Worm (Caenorhabditis elegans) whole organism, late embryonic: Measurements from ENCODE around the gene Y73C8B.9.

ENCODE experiments used
- K09A11.1 ChIP-seq: sonication (generic microtip); optimal IDR thresholded peaks from 2 replicates; lab custom pipeline; 2017; ENCODE audit warnings: antibody characterized with exemption, mild to moderate bottlenecking, missing genetic modification characterization, missing compliant biosample characterization; ENCODE audit not compliant: insufficient read depth
- T23F11.4 ChIP-seq: fragments of 200-800 bp; sonication (Bioruptor generic); optimal IDR thresholded peaks from 2 replicates; lab custom pipeline; 2018; ENCODE audit warnings: mild to moderate bottlenecking, missing genetic modification characterization, missing compliant biosample characterization
- Y22D7AL.16 ChIP-seq: sonication (generic microtip); optimal IDR thresholded peaks from 2 replicates; lab custom pipeline; 2016; ENCODE audit warnings: missing genetic modification characterization, missing compliant biosample characterization
- ahr-1 ChIP-seq: sonication (generic microtip); optimal IDR thresholded peaks from 2 replicates; lab custom pipeline; 2016; ENCODE audit warnings: missing genetic modification characterization, missing compliant biosample characterization
- ama-1 ChIP-seq: fragments of 150-350 bp; optimal IDR thresholded peaks from 2 replicates; lab custom pipeline; 2014
- ceh-14 ChIP-seq: sonication (generic microtip); optimal IDR thresholded peaks from 2 replicates; lab custom pipeline; 2016; ENCODE audit warnings: missing genotype, missing genetic modification characterization, missing compliant biosample characterization
- ceh-18 ChIP-seq: sonication (generic microtip); optimal IDR thresholded peaks from 2 replicates; lab custom pipeline; 2016; ENCODE audit warnings: missing genetic modification characterization, missing compliant biosample characterization
- ceh-22 ChIP-seq: sonication (generic microtip); optimal IDR thresholded peaks from 2 replicates; lab custom pipeline; 2017; ENCODE audit warnings: missing biosample characterization, missing genetic modification characterization
- ceh-31 ChIP-seq: sonication (generic microtip); optimal IDR thresholded peaks from 2 replicates; lab custom pipeline; 2016; ENCODE audit warnings: missing genetic modification characterization, missing compliant biosample characterization
- ceh-34 ChIP-seq: sonication (generic microtip); optimal IDR thresholded peaks from 2 replicates; lab custom pipeline; 2016; ENCODE audit warnings: mild to moderate bottlenecking, missing genetic modification characterization, missing compliant biosample characterization
- ceh-48 ChIP-seq: sonication (generic microtip); optimal IDR thresholded peaks from 2 replicates; lab custom pipeline; 2016; ENCODE audit warnings: missing genetic modification characterization, inconsistent platforms, missing compliant biosample characterization
- ceh-6 ChIP-seq: fragments of 200-800 bp; sonication (Bioruptor generic); optimal IDR thresholded peaks from 2 replicates; lab custom pipeline; 2018; ENCODE audit warnings: mild to moderate bottlenecking, missing genetic modification characterization, missing compliant biosample characterization
- che-1 ChIP-seq: sonication (generic microtip); optimal IDR thresholded peaks from 2 replicates; lab custom pipeline; 2016; ENCODE audit warnings: mild to moderate bottlenecking, missing genetic modification characterization, missing compliant biosample characterization
- dve-1 ChIP-seq: sonication (generic microtip); optimal IDR thresholded peaks from 2 replicates; lab custom pipeline; 2017; ENCODE audit warnings: antibody characterized with exemption, mild to moderate bottlenecking, missing genetic modification characterization, missing compliant biosample characterization
- eyg-1 ChIP-seq: sonication (generic microtip); optimal IDR thresholded peaks from 2 replicates; lab custom pipeline; 2016; ENCODE audit warnings: missing genotype, missing genetic modification characterization, missing compliant biosample characterization
- fax-1 ChIP-seq: sonication (generic microtip); optimal IDR thresholded peaks from 2 replicates; lab custom pipeline; 2016; ENCODE audit warnings: missing genotype, missing genetic modification characterization, missing compliant biosample characterization
- fkh-10 ChIP-seq: fragments of 150-350 bp; optimal IDR thresholded peaks from 2 replicates; lab custom pipeline; 2014; ENCODE audit warnings: missing biosample characterization, missing genetic modification reagents, missing genetic modification characterization
- fkh-6 ChIP-seq: sonication (generic microtip); optimal IDR thresholded peaks from 2 replicates; lab custom pipeline; 2016; ENCODE audit warnings: missing genetic modification characterization, missing compliant biosample characterization
- gmeb-2 ChIP-seq: sonication (generic microtip); optimal IDR thresholded peaks from 2 replicates; lab custom pipeline; 2016; ENCODE audit warnings: missing genetic modification characterization, inconsistent platforms, missing compliant biosample characterization
- hlh-13 ChIP-seq: fragments of 200-800 bp; sonication (Bioruptor generic); optimal IDR thresholded peaks from 2 replicates; lab custom pipeline; 2018; ENCODE audit warnings: mild to moderate bottlenecking, missing genetic modification characterization, missing compliant biosample characterization
- hlh-15 ChIP-seq: sonication (generic microtip); optimal IDR thresholded peaks from 2 replicates; lab custom pipeline; 2016; ENCODE audit warnings: missing genetic modification characterization, missing compliant biosample characterization
- hlh-6 ChIP-seq: sonication (generic microtip); optimal IDR thresholded peaks from 2 replicates; lab custom pipeline; 2016; ENCODE audit warnings: missing genotype, missing genetic modification characterization, missing compliant biosample characterization
- lim-6 ChIP-seq: sonication (generic microtip); optimal IDR thresholded peaks from 2 replicates; lab custom pipeline; 2016; ENCODE audit warnings: missing genetic modification characterization, missing compliant biosample characterization
- mec-3 ChIP-seq: sonication (generic microtip); optimal IDR thresholded peaks from 2 replicates; lab custom pipeline; 2016; ENCODE audit warnings: borderline replicate concordance, missing genetic modification characterization, missing compliant biosample characterization
- nfya-1 ChIP-seq: sonication (generic microtip); optimal IDR thresholded peaks from 2 replicates; lab custom pipeline; 2017; ENCODE audit warnings: missing genetic modification characterization, mild to moderate bottlenecking, missing compliant biosample characterization, antibody characterized with exemption, moderate library complexity
- nhr-11 ChIP-seq: fragments of 150-350 bp; optimal IDR thresholded peaks from 2 replicates; lab custom pipeline; 2014; ENCODE audit warnings: missing biosample characterization, missing genetic modification characterization
- odd-2 ChIP-seq: sonication (generic microtip); optimal IDR thresholded peaks from 2 replicates; lab custom pipeline; 2017; ENCODE audit warnings: antibody characterized with exemption, mild to moderate bottlenecking, missing genetic modification characterization, missing compliant biosample characterization
- pag-3 ChIP-seq: sonication (generic microtip); optimal IDR thresholded peaks from 2 replicates; lab custom pipeline; 2016; ENCODE audit warnings: missing compliant biosample characterization, missing genetic modification characterization, borderline replicate concordance
- pat-9 ChIP-seq: fragments of 200-800 bp; sonication (Bioruptor generic); optimal IDR thresholded peaks from 2 replicates; lab custom pipeline; 2018; ENCODE audit warnings: mild to moderate bottlenecking, missing genetic modification characterization, moderate library complexity, missing compliant biosample characterization
- pha-4 ChIP-seq: fragments of 150-350 bp; optimal IDR thresholded peaks from 2 replicates; lab custom pipeline; 2018; ENCODE audit warnings: missing biosample characterization, missing genetic modification reagents, missing genetic modification characterization
- ref-2 ChIP-seq: sonication (generic microtip); optimal IDR thresholded peaks from 2 replicates; lab custom pipeline; 2016; ENCODE audit warnings: missing genetic modification characterization, missing compliant biosample characterization
- sdc-2 ChIP-seq: sonication (generic microtip); optimal IDR thresholded peaks from 2 replicates; lab custom pipeline; 2016; ENCODE audit warnings: missing genotype, missing genetic modification characterization, missing compliant biosample characterization
- sox-2 ChIP-seq: fragments of 200-800 bp; sonication (Bioruptor generic); IDR thresholded peaks from 2 replicates; pipeline ENCODE4 v1.3.6; 2022; ENCODE audit warnings: missing genetic modification reagents, missing genetic modification characterization, missing compliant biosample characterization
- syd-9 ChIP-seq: sonication (generic microtip); optimal IDR thresholded peaks from 2 replicates; lab custom pipeline; 2016; ENCODE audit warnings: mild to moderate bottlenecking, missing genetic modification characterization, moderate library complexity, missing compliant biosample characterization
- ttx-3 ChIP-seq: sonication (generic microtip); optimal IDR thresholded peaks from 2 replicates; lab custom pipeline; 2016; ENCODE audit warnings: missing genetic modification reagents, missing genetic modification characterization, missing compliant biosample characterization
- unc-3 ChIP-seq, 2 experiments: fragments of 200-800 bp in 1 of 2; sonication (Bioruptor generic) in 1 of 2; sonication (generic microtip) in 1 of 2; conservative IDR thresholded peaks in 1 of 2; optimal IDR thresholded peaks in 1 of 2; 2 replicates each; pipeline versions ENCODE4 v1.3.6 to Lab custom; 2016 to 2022; ENCODE audit warnings: missing compliant biosample characterization in 2 of 2, missing genetic modification characterization in 2 of 2, missing genetic modification reagents in 1 of 2
- unc-55 ChIP-seq: sonication (generic microtip); optimal IDR thresholded peaks from 2 replicates; lab custom pipeline; 2017; ENCODE audit warnings: missing biosample characterization, missing genetic modification reagents, missing genetic modification characterization
- unc-86 ChIP-seq: sonication (generic microtip); optimal IDR thresholded peaks from 2 replicates; lab custom pipeline; 2016; ENCODE audit warnings: missing genetic modification characterization, missing compliant biosample characterization
- zip-5 ChIP-seq: sonication (generic microtip); optimal IDR thresholded peaks from 2 replicates; lab custom pipeline; 2016; ENCODE audit warnings: missing genetic modification characterization, missing compliant biosample characterization
- ztf-16 ChIP-seq: sonication (generic microtip); optimal IDR thresholded peaks from 2 replicates; lab custom pipeline; 2017; ENCODE audit warnings: missing genetic modification characterization, missing compliant biosample characterization

Gene Y73C8B.9

ce11 chrV:3149910-3150428 lies 43.4 kb upstream of the Y73C8B.9 start:
- TF ChIP-seq ceh-31: peak; percentile 9
- no peak for TF ChIP-seq mec-3
- no peak for TF ChIP-seq ceh-18
- TF ChIP-seq ref-2 (tag; lab: Kevin White, UChicago): peak; percentile 22
- no peak for TF ChIP-seq ceh-48
- no peak for TF ChIP-seq che-1 (tag; lab: Kevin White, UChicago)
- TF ChIP-seq sdc-2 (tag; lab: Kevin White, UChicago): peak; percentile 6
- TF ChIP-seq hlh-6 (tag; lab: Kevin White, UChicago): no peak
- peak; percentile 29 for TF ChIP-seq ceh-34 (tag; lab: Kevin White, UChicago)
- no peak for TF ChIP-seq hlh-13
- no peak for TF ChIP-seq ttx-3
- no peak for TF ChIP-seq odd-2 (tag; lab: Kevin White, UChicago)

ce11 chrV:3151862-3152261 lies 41.5 kb upstream of the Y73C8B.9 start, which contains the start of gene srab-6:
Gene srab-6 (minus strand): TSS chrV:3151962.
- no peak for TF ChIP-seq ceh-14
- TF ChIP-seq unc-86 (tag; lab: Kevin White, UChicago): no peak
- no peak for TF ChIP-seq fkh-6 (tag; lab: Kevin White, UChicago)
- TF ChIP-seq gmeb-2 (tag; lab: Kevin White, UChicago): no peak
- no peak for TF ChIP-seq pha-4 (tag; lab: Kevin White, UChicago)
- no peak for TF ChIP-seq ztf-16 (tag; lab: Kevin White, UChicago)
- no peak for TF ChIP-seq K09A11.1
- no peak for TF ChIP-seq lim-6 (tag; lab: Kevin White, UChicago)
- no peak for TF ChIP-seq unc-3 (GFP tag; conservative IDR thresholded peaks at IDR 0.05; lab: Robert Waterston, UW)
- no peak for TF ChIP-seq unc-3 (tag; optimal IDR thresholded peaks at IDR 0.05; lab: Kevin White, UChicago)
- TF ChIP-seq T23F11.4 (GFP tag; lab: Kevin White, UChicago): no peak
- TF ChIP-seq fkh-10: no peak
- no peak for TF ChIP-seq sox-2 (GFP tag; lab: Robert Waterston, UW)
- TF ChIP-seq nfya-1 (tag; lab: Kevin White, UChicago): no peak
- no peak for TF ChIP-seq syd-9
- TF ChIP-seq ttx-3: no peak

ce11 chrV:3155072-3155471 lies 38.3 kb upstream of the Y73C8B.9 start, which contains the start of gene srab-7:
Gene srab-7 (minus strand): TSS chrV:3155172.
- TF ChIP-seq ceh-14: no peak

ce11 chrV:3156786-3157185 lies 36.6 kb upstream of the Y73C8B.9 start, which contains the start of gene exh-1:
Gene exh-1 (plus strand): TSS chrV:3157086.
- no peak for TF ChIP-seq dve-1 (tag; lab: Kevin White, UChicago)
- TF ChIP-seq ceh-6 (GFP tag; lab: Kevin White, UChicago): no peak
- TF ChIP-seq syd-9: no peak
- no peak for TF ChIP-seq ref-2 (tag; lab: Kevin White, UChicago)
- TF ChIP-seq zip-5 (tag; lab: Kevin White, UChicago): no peak
- TF ChIP-seq gmeb-2 (tag; lab: Kevin White, UChicago): no peak
- TF ChIP-seq unc-55 (GFP tag; lab: Kevin White, UChicago): no peak
- TF ChIP-seq eyg-1 (tag; lab: Kevin White, UChicago): no peak
- TF ChIP-seq pat-9 (tag; lab: Kevin White, UChicago): no peak
- TF ChIP-seq ceh-22 (tag; lab: Kevin White, UChicago): no peak
- TF ChIP-seq mec-3: no peak

- TF ChIP-seq unc-55 (GFP tag; lab: Kevin White, UChicago) (no peak), pag-3 (tag; lab: Kevin White, UChicago) (no peak), ahr-1 (tag; lab: Kevin White, UChicago) (no peak), ceh-22 (tag; lab: Kevin White, UChicago) (no peak), Y22D7AL.16 (tag; lab: Kevin White, UChicago) (no peak), ama-1 (lab: Kevin White, UChicago) (no peak), zip-5 (tag; lab: Kevin White, UChicago) (no peak), fkh-10 (no peak), fax-1 (tag; lab: Kevin White, UChicago) (no peak), ceh-18 (no peak), hlh-15 (tag; lab: Kevin White, UChicago) (no peak), nhr-11 (tag; lab: Kevin White, UChicago) (no peak), hlh-13 (no peak), eyg-1 (tag; lab: Kevin White, UChicago) (no peak)
Measured at ce11 chrV:3158379-3158778, 35.0 kb upstream of the Y73C8B.9 start.
